Fruit fly (Drosophila melanogaster) whole organism, pupa: ENCODE results near the gene CG5953.
A peak's percentile ranks its signal among the peaks of the same experiment; 100 is the strongest.

Experiments
- CG10348 ChIP-seq: fragments of 200-800 bp; sonication (Bioruptor generic); IDR thresholded peaks from 2 replicates; pipeline ENCODE4 v1.3.6; 2022; ENCODE audit warnings: missing biosample characterization, missing genetic modification characterization
- CG12605 ChIP-seq: fragments of 200-800 bp; sonication (Bioruptor generic); IDR thresholded peaks from 2 replicates; pipeline ENCODE4 v1.3.6; 2022; ENCODE audit warnings: missing biosample characterization, missing genetic modification characterization
- CG13204 ChIP-seq: fragments of 200-800 bp; sonication (Bioruptor generic); optimal IDR thresholded peaks from 2 replicates; lab custom pipeline; 2018; ENCODE audit warnings: missing biosample characterization, mild to moderate bottlenecking, missing genetic modification characterization, moderate library complexity
- CG14655 ChIP-seq: fragments of 200-800 bp; sonication (Bioruptor generic); optimal IDR thresholded peaks from 3 replicates; lab custom pipeline; 2017; ENCODE audit warnings: mild to moderate bottlenecking, missing biosample characterization, missing genetic modification reagents, missing genetic modification characterization
- CG15710 ChIP-seq: fragments of 200-800 bp; sonication (Bioruptor generic); optimal IDR thresholded peaks from 2 replicates; lab custom pipeline; 2018; ENCODE audit warnings: missing biosample characterization, mild to moderate bottlenecking, missing genetic modification characterization, moderate library complexity
- CG17806 ChIP-seq: fragments of 200-800 bp; sonication (Bioruptor generic); optimal IDR thresholded peaks from 2 replicates; lab custom pipeline; 2018; ENCODE audit warnings: missing biosample characterization, mild to moderate bottlenecking, missing genetic modification characterization, moderate library complexity
- CG32121 ChIP-seq: fragments of 200-800 bp; sonication (Bioruptor generic); IDR thresholded peaks from 2 replicates; pipeline ENCODE4 v1.3.6; 2022; ENCODE audit warnings: missing biosample characterization, missing genetic modification characterization
- CG34367 ChIP-seq: fragments of 200-800 bp; sonication (Bioruptor generic); optimal IDR thresholded peaks from 2 replicates; lab custom pipeline; 2018; ENCODE audit warnings: missing biosample characterization, mild to moderate bottlenecking, missing genetic modification characterization
- CG4496 ChIP-seq: fragments of 200-800 bp; sonication (Bioruptor generic); IDR thresholded peaks from 3 replicates; pipeline ENCODE4 v1.3.6; 2022; ENCODE audit warnings: missing biosample characterization, missing genetic modification characterization
- CG8159 ChIP-seq: fragments of 200-800 bp; sonication (Bioruptor generic); optimal IDR thresholded peaks from 3 replicates; lab custom pipeline; 2018; ENCODE audit warnings: missing biosample characterization, mild to moderate bottlenecking, missing genetic modification characterization, moderate library complexity
- CG8301 ChIP-seq: fragments of 200-800 bp; sonication (Bioruptor generic); optimal IDR thresholded peaks from 2 replicates; lab custom pipeline; 2018; ENCODE audit warnings: missing biosample characterization, mild to moderate bottlenecking, missing genetic modification characterization
- CG9948 ChIP-seq: fragments of 200-800 bp; sonication (Bioruptor generic); optimal IDR thresholded peaks from 2 replicates; lab custom pipeline; 2018; ENCODE audit warnings: missing biosample characterization, mild to moderate bottlenecking, missing genetic modification characterization, moderate library complexity
- D1 ChIP-seq: fragments of 200-800 bp; sonication (Bioruptor generic); optimal IDR thresholded peaks from 2 replicates; lab custom pipeline; 2018; ENCODE audit warnings: missing biosample characterization, mild to moderate bottlenecking, missing genetic modification characterization, moderate library complexity
- EcR ChIP-seq: fragments of 200-800 bp; sonication (Bioruptor generic); optimal IDR thresholded peaks from 3 replicates; lab custom pipeline; 2019; ENCODE audit warnings: missing biosample characterization, missing genetic modification characterization, mild to moderate bottlenecking, moderate library complexity, missing genetic modification reagents
- Ets98B ChIP-seq: fragments of 200-800 bp; sonication (Bioruptor generic); IDR thresholded peaks from 2 replicates; pipeline ENCODE4 v1.3.6; 2022; ENCODE audit warnings: missing biosample characterization, missing genetic modification characterization
- Pif1A ChIP-seq: fragments of 200-800 bp; sonication (Bioruptor generic); optimal IDR thresholded peaks from 3 replicates; lab custom pipeline; 2016; ENCODE audit warnings: missing biosample characterization, missing genetic modification characterization
- Pif1B ChIP-seq: fragments of 200-800 bp; sonication (Bioruptor generic); optimal IDR thresholded peaks from 3 replicates; lab custom pipeline; 2016; ENCODE audit warnings: missing biosample characterization, missing genetic modification characterization
- Snoo ChIP-seq: fragments of 200-800 bp; sonication (Bioruptor generic); optimal IDR thresholded peaks from 3 replicates; lab custom pipeline; 2017; ENCODE audit warnings: missing biosample characterization, mild to moderate bottlenecking, missing genetic modification characterization, inconsistent platforms
- fd96Ca ChIP-seq: fragments of 200-800 bp; sonication (Bioruptor generic); IDR thresholded peaks from 3 replicates; pipeline ENCODE4 v1.3.6; 2022; ENCODE audit warnings: missing biosample characterization, missing genetic modification characterization
- gl ChIP-seq: fragments of 200-800 bp; sonication (Bioruptor generic); optimal IDR thresholded peaks from 2 replicates; lab custom pipeline; 2018; ENCODE audit warnings: missing biosample characterization, mild to moderate bottlenecking, missing genetic modification characterization
- rn ChIP-seq: fragments of 200-800 bp; sonication (Bioruptor generic); IDR thresholded peaks from 2 replicates; pipeline ENCODE4 v1.3.6; 2022; ENCODE audit warnings: missing biosample characterization, missing genetic modification characterization

CG5953 gene

DNA sequence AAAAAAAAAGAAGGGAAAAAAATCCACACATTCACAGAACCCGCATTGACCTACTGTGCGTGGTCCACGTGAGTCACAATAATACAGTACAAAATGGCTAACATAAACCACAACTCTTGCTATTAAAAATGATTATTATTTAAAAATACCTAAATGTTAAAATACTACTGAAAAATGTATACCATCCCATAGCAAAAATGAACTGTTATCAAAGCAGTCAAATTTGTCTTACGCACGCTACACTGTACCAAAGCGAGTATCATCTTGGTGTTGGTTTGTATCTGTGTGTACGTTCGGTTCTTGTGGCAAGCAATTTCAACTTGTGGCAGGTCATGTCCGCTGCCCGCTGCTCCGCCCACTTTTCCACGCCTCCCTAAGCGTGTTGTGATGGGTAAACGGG lies 32.2 kb downstream of the CG5953 start:
- peak; percentile 73 for TF ChIP-seq CG13204 (GFP tag; lab: Kevin White, UChicago)
- TF ChIP-seq CG4496 (GFP tag; lab: Robert Waterston, UW): peak; percentile 92
- peak; percentile 81 for TF ChIP-seq CG9948
- peak; percentile 78 for TF ChIP-seq CG14655 (GFP tag; lab: Kevin White, UChicago)
- TF ChIP-seq CG15710 (tag; lab: Kevin White, UChicago): peak; percentile 89
- peak; percentile 92 for TF ChIP-seq CG32121
- peak; percentile 20 for TF ChIP-seq EcR
- TF ChIP-seq CG10348: peak; percentile 78
- TF ChIP-seq CG34367 (tag; lab: Kevin White, UChicago): peak; percentile 79
- peak; percentile 75 for TF ChIP-seq CG8159
- TF ChIP-seq rn (GFP tag; lab: Robert Waterston, UW): peak; percentile 74; the same call in 1 of the 2 replicates
- TF ChIP-seq Pif1A: peak; percentile 86
- peak; percentile 92 for TF ChIP-seq CG12605 (GFP tag; lab: Robert Waterston, UW)
- TF ChIP-seq CG8301 (tag; lab: Kevin White, UChicago): peak; percentile 77
- peak; percentile 91 for TF ChIP-seq Ets98B (GFP tag; lab: Robert Waterston, UW)
- TF ChIP-seq D1 (tag; lab: Kevin White, UChicago): peak; percentile 44
- peak; percentile 79 for TF ChIP-seq Pif1B
- peak; percentile 74 for TF ChIP-seq Snoo
- TF ChIP-seq CG17806: peak; percentile 66
- TF ChIP-seq gl (tag; lab: Kevin White, UChicago): peak; percentile 66
- TF ChIP-seq fd96Ca (GFP tag; lab: Robert Waterston, UW): peak; percentile 87
- TF ChIP-seq, all 21 proteins: peak for 21

DNA sequence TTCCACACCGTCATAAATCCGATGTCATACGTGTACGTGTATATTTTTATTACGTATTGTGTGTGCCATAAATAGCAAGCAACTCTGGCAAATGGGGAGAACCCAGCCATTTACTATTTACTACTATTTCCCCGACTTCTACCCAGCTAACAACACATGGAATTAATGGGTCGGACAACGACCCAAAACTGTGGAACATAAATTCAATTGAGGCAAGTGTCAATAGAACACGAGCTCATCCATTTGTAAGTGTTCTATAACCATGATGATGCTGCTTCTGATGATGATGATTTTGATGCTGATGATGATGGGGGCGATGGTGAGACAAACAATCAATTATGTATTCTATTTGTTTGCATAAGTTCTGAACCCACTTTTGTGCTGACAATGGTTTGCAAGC lies 33.1 kb downstream of the CG5953 start:
- TF ChIP-seq CG8301 (tag; lab: Kevin White, UChicago) (no peak), CG4496 (GFP tag; lab: Robert Waterston, UW) (no peak), D1 (tag; lab: Kevin White, UChicago) (no peak), Snoo (no peak), Ets98B (GFP tag; lab: Robert Waterston, UW) (no peak), CG8159 (no peak), Pif1A (no peak), CG34367 (tag; lab: Kevin White, UChicago) (no peak), gl (tag; lab: Kevin White, UChicago) (no peak), CG32121 (no peak), CG14655 (GFP tag; lab: Kevin White, UChicago) (no peak), CG10348 (no peak), CG9948 (no peak), CG13204 (GFP tag; lab: Kevin White, UChicago) (no peak), rn (GFP tag; lab: Robert Waterston, UW) (no peak), CG12605 (GFP tag; lab: Robert Waterston, UW) (no peak), fd96Ca (GFP tag; lab: Robert Waterston, UW) (no peak), EcR (no peak), CG15710 (tag; lab: Kevin White, UChicago) (no peak)

DNA sequence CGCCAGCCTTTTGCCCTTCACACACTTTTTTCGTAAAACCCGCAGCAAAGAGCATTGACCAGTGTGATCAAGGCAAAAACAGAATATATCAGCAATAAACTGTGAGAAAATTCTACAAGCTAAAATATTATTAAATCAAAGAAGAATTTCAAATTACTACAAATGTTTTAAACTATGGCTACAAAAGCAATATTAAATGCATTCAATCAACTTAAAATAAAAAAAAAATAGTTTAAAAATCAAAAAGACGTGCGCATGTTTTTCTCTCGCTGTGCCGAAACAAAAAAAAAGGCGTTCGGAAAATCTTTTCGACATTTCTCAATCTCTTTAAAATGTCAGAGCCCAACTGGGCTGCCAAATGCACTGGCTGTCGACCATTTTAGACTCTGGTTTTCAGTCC lies 34.6 kb downstream of the CG5953 start:
- no peak for TF ChIP-seq Pif1A
- TF ChIP-seq fd96Ca (GFP tag; lab: Robert Waterston, UW): peak; percentile 17; the same call in 1 of the 3 replicates
- TF ChIP-seq CG12605 (GFP tag; lab: Robert Waterston, UW): 0 out of 2 replicates have a peak, but pooled peaks have one; percentile 12
- peak; percentile 11 for TF ChIP-seq CG8159
- no peak for TF ChIP-seq Pif1B
- peak; percentile 46 for TF ChIP-seq CG14655 (GFP tag; lab: Kevin White, UChicago)
- TF ChIP-seq CG32121: peak; percentile 77
- no peak for TF ChIP-seq CG10348
- no peak for TF ChIP-seq gl (tag; lab: Kevin White, UChicago)
- peak; percentile 9 for TF ChIP-seq Snoo
- no peak for TF ChIP-seq EcR
- peak; percentile 17 for TF ChIP-seq CG8301 (tag; lab: Kevin White, UChicago)
- no peak for TF ChIP-seq CG15710 (tag; lab: Kevin White, UChicago)
- TF ChIP-seq CG34367 (tag; lab: Kevin White, UChicago): no peak
- TF ChIP-seq CG17806: no peak
- 0 out of 2 replicates have a peak, but pooled peaks have one; percentile 46 for TF ChIP-seq rn (GFP tag; lab: Robert Waterston, UW)
- TF ChIP-seq CG9948: no peak
- TF ChIP-seq CG13204 (GFP tag; lab: Kevin White, UChicago): no peak
- TF ChIP-seq D1 (tag; lab: Kevin White, UChicago): no peak
- TF ChIP-seq CG4496 (GFP tag; lab: Robert Waterston, UW): peak; percentile 62; the same call in 1 of the 3 replicates

DNA sequence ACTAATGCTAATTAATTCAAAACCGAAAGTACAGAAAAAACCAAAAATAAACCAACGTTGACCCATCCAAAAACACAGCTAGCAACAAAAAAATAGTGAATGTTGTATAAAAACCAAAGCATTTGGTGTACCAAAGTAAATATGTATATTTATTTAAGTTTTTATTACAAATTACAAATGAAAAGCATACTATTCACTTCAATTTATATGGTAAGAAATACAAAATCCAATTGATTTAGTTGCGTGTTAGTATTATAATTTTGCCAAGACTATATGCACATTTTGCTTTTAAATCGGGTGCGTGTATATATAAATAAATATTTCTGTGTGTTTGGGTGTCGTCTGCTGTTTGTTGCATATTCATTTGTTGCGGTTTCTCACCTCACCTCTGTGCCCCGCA lies 35.5 kb downstream of the CG5953 start:
- TF ChIP-seq CG32121 (peak; percentile 41), CG14655 (GFP tag; lab: Kevin White, UChicago) (peak; percentile 5), CG9948 (no peak), CG8301 (tag; lab: Kevin White, UChicago) (peak; percentile 13)

DNA sequence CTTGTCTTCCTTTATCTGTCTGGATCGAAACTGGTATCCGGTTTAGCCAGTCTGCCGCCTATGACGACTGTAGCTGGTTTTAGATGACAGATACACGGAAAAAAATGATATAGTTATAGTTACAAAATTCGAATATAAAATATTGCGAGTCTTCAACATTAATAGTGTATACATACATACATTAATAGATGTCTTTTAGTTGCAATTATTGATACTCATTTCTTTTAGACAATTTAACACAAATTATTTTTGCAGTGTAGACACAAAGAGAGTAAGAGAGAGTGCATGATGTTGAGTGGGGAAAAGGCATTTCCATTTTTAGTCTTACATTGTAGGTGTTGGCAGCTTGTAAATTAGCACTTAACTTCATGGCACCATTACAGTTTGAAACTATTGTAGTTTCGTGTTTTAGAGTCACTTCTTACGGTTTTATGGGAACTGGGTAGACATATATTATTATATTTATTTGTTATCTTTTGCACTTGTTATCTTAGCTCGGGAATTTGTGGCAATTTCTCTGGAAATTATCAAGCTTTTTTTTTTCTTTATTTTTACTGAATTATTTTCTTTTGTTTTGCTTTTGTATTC lies 37.4 kb downstream of the CG5953 start:
- TF ChIP-seq CG15710 (tag; lab: Kevin White, UChicago): peak; percentile 96
- TF ChIP-seq Pif1A: peak; percentile 49
- TF ChIP-seq Ets98B (GFP tag; lab: Robert Waterston, UW): no peak
- peak; percentile 85 for TF ChIP-seq Snoo
- peak; percentile 88 for TF ChIP-seq CG13204 (GFP tag; lab: Kevin White, UChicago)
- peak; percentile 56 for TF ChIP-seq EcR
- peak; percentile 92 for TF ChIP-seq CG34367 (tag; lab: Kevin White, UChicago)
- TF ChIP-seq CG12605 (GFP tag; lab: Robert Waterston, UW): peak; percentile 95
- no peak for TF ChIP-seq CG8159
- peak; percentile 71 for TF ChIP-seq CG9948
- no peak for TF ChIP-seq CG10348
- no peak for TF ChIP-seq rn (GFP tag; lab: Robert Waterston, UW)
